Worm (Caenorhabditis elegans): Measurements from ENCODE around the gene W04G3.10.

Gene W04G3.10

DNA sequence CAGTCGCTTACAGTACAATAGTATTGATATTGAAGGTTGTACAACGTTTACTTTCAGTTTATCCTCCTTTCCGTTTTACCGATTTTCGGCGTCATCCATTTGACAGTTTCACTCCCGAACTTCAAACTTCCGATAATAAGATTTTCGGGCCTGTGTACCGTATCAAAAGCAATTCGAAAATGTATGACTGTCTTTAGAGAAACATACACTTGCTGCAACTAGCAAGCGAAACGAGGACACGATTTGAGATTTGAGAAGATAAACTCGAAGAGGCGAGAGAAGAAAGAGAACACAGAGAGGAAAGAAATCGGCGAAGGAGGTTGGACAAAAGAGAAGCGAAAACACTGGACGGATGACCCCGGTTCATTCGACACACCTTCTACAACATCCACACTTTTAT lies 16.1 kb downstream of the W04G3.10 start, which contains the start of gene lpr-5:
TSS of gene lpr-5 (plus strand) at position 220 of the 400 bp plus-strand sequence.
- TF ChIP-seq blmp-1 (tag; optimal IDR thresholded peaks at IDR 0.05) (peak; percentile 4), ceh-83 (GFP tag; optimal IDR thresholded peaks at IDR 0.05) (no peak), sptf-1 (tag; optimal IDR thresholded peaks at IDR 0.05) (no peak), ham-2 (GFP tag; optimal IDR thresholded peaks at IDR 0.05) (peak; percentile 9)

DNA sequence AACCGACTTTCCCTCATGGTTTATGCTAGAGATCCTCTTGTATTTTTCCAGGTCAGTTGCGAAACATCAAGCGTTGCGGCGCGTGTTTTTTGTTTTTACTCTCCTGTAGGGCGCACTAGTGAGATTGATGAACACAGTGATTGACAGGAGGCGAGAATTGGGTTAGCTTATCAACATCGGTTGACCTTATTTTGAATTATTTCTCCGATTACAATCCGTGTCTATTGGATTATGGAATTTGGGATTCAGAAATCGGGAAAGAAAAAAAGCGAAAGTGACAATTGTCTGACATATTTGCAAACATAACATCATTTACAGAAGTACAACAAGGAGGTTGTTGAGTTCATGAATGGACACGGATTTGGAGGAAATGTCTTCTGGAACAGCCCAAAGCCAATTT lies 17.1 kb downstream of the W04G3.10 start:
- TF ChIP-seq sptf-1 (tag; optimal IDR thresholded peaks at IDR 0.05) (no peak), pha-4 (tag; optimal IDR thresholded peaks at IDR 0.05) (no peak), elt-1 (tag; optimal IDR thresholded peaks at IDR 0.05; ENCODE audit: borderline replicate concordance, insufficient read depth) (no peak), flh-1 (GFP tag; optimal IDR thresholded peaks at IDR 0.05) (no peak), unc-62 (GFP tag; optimal IDR thresholded peaks at IDR 0.05) (peak; percentile 55), blmp-1 (tag; optimal IDR thresholded peaks at IDR 0.05) (peak; percentile 59), lin-13 (tag; optimal IDR thresholded peaks at IDR 0.05) (no peak)

DNA sequence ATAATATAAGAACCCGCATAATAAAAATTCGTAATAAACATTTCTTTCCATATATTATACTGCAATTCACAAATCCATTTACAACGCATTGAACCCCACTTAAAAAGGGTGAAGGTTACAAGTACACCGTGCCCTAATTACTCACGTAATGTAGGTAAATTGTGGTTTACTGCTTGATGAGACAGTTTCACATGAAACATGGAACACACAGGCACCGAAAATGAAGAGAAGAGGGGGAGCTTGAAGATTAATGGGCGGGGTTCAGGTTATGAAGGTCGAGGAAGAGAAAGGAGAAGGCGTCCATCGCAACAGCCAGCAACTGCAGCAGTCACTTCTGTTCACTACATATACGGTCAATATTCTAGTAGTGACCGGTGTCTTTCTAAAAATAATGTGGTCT lies 18.3 kb downstream of the W04G3.10 start, which contains the start of gene lpr-6:
TSS of gene lpr-6 (plus strand) at position 251 of the 400 bp plus-strand sequence.
- peak; percentile 36 for TF ChIP-seq ceh-43 (GFP tag; optimal IDR thresholded peaks at IDR 0.05)
- TF ChIP-seq lin-13 (tag; optimal IDR thresholded peaks at IDR 0.05): no peak

DNA sequence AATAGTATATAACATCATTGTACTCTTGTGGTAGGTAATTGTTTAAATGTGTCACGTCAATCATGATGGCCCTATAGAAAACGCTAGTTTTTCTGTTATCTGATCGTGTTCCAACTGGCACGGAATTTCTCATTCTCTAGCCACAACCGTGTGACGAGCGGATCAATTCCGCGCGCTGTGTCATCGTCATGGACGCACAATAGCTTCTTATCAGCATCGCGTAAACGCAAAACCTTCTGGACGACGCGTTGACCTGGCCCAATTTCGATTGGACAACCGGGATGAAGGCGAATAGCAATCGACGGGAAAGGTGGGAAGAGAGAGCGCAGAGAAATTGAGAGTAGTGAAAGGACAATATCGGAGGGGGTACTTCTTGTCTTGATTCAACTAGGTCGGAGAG lies 21.0 kb downstream of the W04G3.10 start, which contains the start of gene lpr-3:
TSS of gene lpr-3 (plus strand) at position 374 of the 400 bp plus-strand sequence.
- TF ChIP-seq ham-2 (GFP tag; optimal IDR thresholded peaks at IDR 0.05) (peak; percentile 96), pha-4 (tag; optimal IDR thresholded peaks at IDR 0.05) (no peak), tbx-8 (GFP tag; optimal IDR thresholded peaks at IDR 0.05) (no peak), elt-1 (tag; optimal IDR thresholded peaks at IDR 0.05; ENCODE audit: borderline replicate concordance, insufficient read depth) (peak; percentile 90), elt-3 (tag; optimal IDR thresholded peaks at IDR 0.05) (peak; percentile 42), sem-2 (GFP tag; optimal IDR thresholded peaks at IDR 0.05) (no peak), nhr-2 (tag; optimal IDR thresholded peaks at IDR 0.05) (no peak), blmp-1 (tag; optimal IDR thresholded peaks at IDR 0.05) (peak; percentile 94), unc-62 (GFP tag; optimal IDR thresholded peaks at IDR 0.05) (peak; percentile 60), drap-1 (GFP tag; optimal IDR thresholded peaks at IDR 0.05) (no peak), unc-39 (tag; optimal IDR thresholded peaks at IDR 0.05) (no peak)

DNA sequence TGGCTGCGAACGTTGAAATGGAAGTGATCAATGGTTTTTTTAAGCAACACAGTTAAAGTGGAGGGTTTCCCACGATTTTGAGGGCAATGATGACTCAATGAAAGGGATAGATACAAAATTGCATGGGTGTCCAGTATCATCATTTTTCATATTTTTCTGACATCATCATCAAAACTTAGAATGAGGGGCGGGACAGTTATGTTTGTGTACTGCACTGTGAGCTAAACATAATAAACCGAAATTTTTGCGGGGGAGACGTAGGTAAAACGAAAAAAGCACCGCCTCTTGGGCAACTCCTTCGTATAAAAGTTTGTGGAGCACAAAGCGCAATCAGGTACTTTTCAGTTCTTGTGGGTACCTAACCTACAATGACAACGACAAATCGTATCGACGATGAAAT lies 24.4 kb downstream of the W04G3.10 start, which contains the start of gene C09F12.2:
TSS of gene C09F12.2 (plus strand) at position 301 of the 400 bp plus-strand sequence.
- TF ChIP-seq elt-1 (tag; optimal IDR thresholded peaks at IDR 0.05; ENCODE audit: borderline replicate concordance, insufficient read depth): no peak
- no peak for TF ChIP-seq cnd-1 (tag; optimal IDR thresholded peaks at IDR 0.05)
- TF ChIP-seq tbx-8 (GFP tag; optimal IDR thresholded peaks at IDR 0.05): no peak
- no peak for TF ChIP-seq ztf-11 (tag; optimal IDR thresholded peaks at IDR 0.05)
- no peak for TF ChIP-seq sem-2 (GFP tag; optimal IDR thresholded peaks at IDR 0.05)
- no peak for TF ChIP-seq snpc-4 (tag; optimal IDR thresholded peaks at IDR 0.05)
- TF ChIP-seq mls-2 (tag; optimal IDR thresholded peaks at IDR 0.05): no peak
- no peak for TF ChIP-seq mab-5 (tag; optimal IDR thresholded peaks at IDR 0.05)
- no peak for TF ChIP-seq ces-1 (GFP tag; optimal IDR thresholded peaks at IDR 0.05)
- TF ChIP-seq ceh-83 (GFP tag; optimal IDR thresholded peaks at IDR 0.05): no peak
- no peak for TF ChIP-seq ham-2 (GFP tag; optimal IDR thresholded peaks at IDR 0.05)
- no peak for TF ChIP-seq nhr-237 (tag; optimal IDR thresholded peaks at IDR 0.05)
- no peak for TF ChIP-seq M03D4.4 (tag; optimal IDR thresholded peaks at IDR 0.05)

DNA sequence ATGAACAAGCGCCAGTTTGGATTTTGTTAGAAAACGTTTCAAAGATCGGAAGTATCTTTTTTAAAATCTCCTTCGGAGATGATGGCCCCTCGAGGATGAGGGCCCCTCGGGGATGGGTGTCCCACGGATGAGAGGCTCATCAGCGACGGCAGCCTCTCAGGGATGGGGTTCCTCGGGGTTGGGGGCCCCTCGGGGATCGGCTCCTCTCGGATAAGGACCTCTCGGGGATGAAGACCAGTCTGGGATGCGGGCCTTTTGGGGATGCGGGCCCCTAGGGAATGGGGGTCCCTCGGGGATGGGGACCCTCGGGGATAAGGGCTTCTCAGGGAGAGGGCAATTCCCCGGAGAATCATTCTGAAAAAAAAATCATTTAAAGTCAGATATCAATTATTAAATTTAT lies 27.7 kb downstream of the W04G3.10 start:
- TF ChIP-seq zip-8 (tag; optimal IDR thresholded peaks at IDR 0.05) (no peak), blmp-1 (tag; optimal IDR thresholded peaks at IDR 0.05) (no peak), cnd-1 (tag; optimal IDR thresholded peaks at IDR 0.05) (no peak), nhr-2 (tag; optimal IDR thresholded peaks at IDR 0.05) (no peak)

DNA sequence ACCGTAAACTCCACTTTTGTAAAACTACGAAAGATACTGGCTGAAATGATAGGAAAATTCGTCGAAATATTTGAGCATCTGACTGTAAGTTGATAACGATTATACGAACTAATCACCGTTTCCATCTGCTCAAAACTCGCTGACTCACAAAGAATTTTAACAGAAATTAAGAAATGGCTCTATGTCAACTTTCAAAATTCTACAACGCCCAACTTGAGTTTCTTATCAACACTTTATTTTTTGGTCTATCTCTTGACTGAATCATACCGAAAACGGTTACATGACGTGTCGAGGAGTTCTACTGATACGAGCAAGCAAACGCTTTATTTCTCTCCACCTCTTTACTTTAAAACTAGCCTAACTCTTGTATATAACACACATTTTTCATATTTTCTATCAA lies 30.9 kb downstream of the W04G3.10 start, which contains the start of gene clc-1:
TSS of gene clc-1 (plus strand) at position 264 of the 400 bp plus-strand sequence.
- TF ChIP-seq lsy-2 (tag; optimal IDR thresholded peaks at IDR 0.05) (no peak), pha-4 (tag; optimal IDR thresholded peaks at IDR 0.05) (no peak), flh-1 (GFP tag; optimal IDR thresholded peaks at IDR 0.05) (no peak), zip-8 (tag; optimal IDR thresholded peaks at IDR 0.05) (no peak), nhr-2 (tag; optimal IDR thresholded peaks at IDR 0.05) (no peak), ces-1 (GFP tag; optimal IDR thresholded peaks at IDR 0.05) (no peak), mls-2 (tag; optimal IDR thresholded peaks at IDR 0.05) (no peak), ceh-83 (GFP tag; optimal IDR thresholded peaks at IDR 0.05) (no peak), tbx-8 (GFP tag; optimal IDR thresholded peaks at IDR 0.05) (no peak), lin-32 (GFP tag; optimal IDR thresholded peaks at IDR 0.05) (no peak)
